Fruit fly (Drosophila melanogaster): ENCODE results near the gene CG10283.
A peak's percentile ranks its signal among the peaks of the same experiment; 100 is the strongest.

DNA sequence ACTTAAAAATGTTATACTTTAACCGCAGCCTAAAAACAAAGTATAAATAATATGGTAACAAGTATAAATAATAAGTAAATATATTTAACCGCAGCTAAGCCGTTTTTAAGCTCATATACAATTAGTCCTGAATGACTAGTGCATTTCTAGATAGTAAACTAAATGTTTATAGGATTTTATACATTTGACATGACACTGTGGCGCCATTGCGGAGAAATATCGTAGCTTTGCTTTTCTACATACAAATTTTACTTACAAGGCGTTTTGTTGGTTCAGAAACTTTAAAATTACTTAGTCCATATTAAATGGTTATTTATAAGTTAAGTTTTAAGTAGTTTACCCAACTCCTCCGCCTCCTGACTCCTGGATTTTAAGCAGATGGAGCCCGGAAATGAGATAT, 43.1 kb downstream of the CG10283 start:
- no peak for TF ChIP-seq CG14711 (tag; optimal IDR thresholded peaks at IDR 0.05)
- no peak for TF ChIP-seq bab1 (GFP tag; optimal IDR thresholded peaks at IDR 0.05)
- TF ChIP-seq toe (GFP tag; optimal IDR thresholded peaks at IDR 0.05), result peak; percentile 4
- no peak for TF ChIP-seq CG12768 (GFP tag; optimal IDR thresholded peaks at IDR 0.05)
- no peak for TF ChIP-seq kay (GFP tag; ENCODE audit: borderline replicate concordance)
- no peak for TF ChIP-seq CG11617 (GFP tag; optimal IDR thresholded peaks at IDR 0.05)
- TF ChIP-seq pad (GFP tag; optimal IDR thresholded peaks at IDR 0.05), result no peak
- TF ChIP-seq tj (GFP tag; optimal IDR thresholded peaks at IDR 0.05), result no peak
- TF ChIP-seq cnc (optimal IDR thresholded peaks at IDR 0.05), result no peak
- no peak for TF ChIP-seq cic (GFP tag; optimal IDR thresholded peaks at IDR 0.05)
- no peak for TF ChIP-seq CG1620 (GFP tag; optimal IDR thresholded peaks at IDR 0.05)

All from whole organism, adult.